Worm (Caenorhabditis elegans) whole organism, L2 larva: ENCODE results near the gene lact-1.
A peak's percentile ranks its signal among the peaks of the same experiment; 100 is the strongest.

Source experiments
- F13H6.1 ChIP-seq: sonication (generic microtip); optimal IDR thresholded peaks from 2 replicates; lab custom pipeline; 2016; ENCODE audit warnings: missing genetic modification characterization, missing compliant biosample characterization
- Y55F3AM.14 ChIP-seq: fragments of 200-800 bp; sonication (Bioruptor generic); optimal IDR thresholded peaks from 2 replicates; lab custom pipeline; 2018; ENCODE audit warnings: mild to moderate bottlenecking, missing genetic modification characterization, missing compliant biosample characterization
- ZK546.5 ChIP-seq: sonication (generic microtip); optimal IDR thresholded peaks from 2 replicates; lab custom pipeline; 2017; ENCODE audit warnings: missing biosample characterization, missing genetic modification characterization
- alr-1 ChIP-seq: fragments of 150-350 bp; optimal IDR thresholded peaks from 2 replicates; lab custom pipeline; 2014; ENCODE audit warnings: missing biosample characterization, missing genetic modification characterization
- ama-1 ChIP-seq: fragments of 150-350 bp; optimal IDR thresholded peaks from 2 replicates; lab custom pipeline; 2018; ENCODE audit warnings: inconsistent platforms
- blmp-1 ChIP-seq: sonication (generic microtip); optimal IDR thresholded peaks from 2 replicates; lab custom pipeline; 2017; ENCODE audit warnings: missing genetic modification characterization, mild to moderate bottlenecking, missing compliant biosample characterization, antibody characterized with exemption, moderate library complexity; ENCODE audit not compliant: insufficient read depth
- ceh-16 ChIP-seq: fragments of 150-350 bp; optimal IDR thresholded peaks from 2 replicates; lab custom pipeline; 2014; ENCODE audit warnings: missing biosample characterization, missing genetic modification characterization
- crh-2 ChIP-seq: sonication (generic microtip); optimal IDR thresholded peaks from 2 replicates; lab custom pipeline; 2017; ENCODE audit warnings: missing biosample characterization, missing genetic modification characterization
- dmd-4 ChIP-seq: sonication (generic microtip); optimal IDR thresholded peaks from 2 replicates; lab custom pipeline; 2017; ENCODE audit warnings: missing biosample characterization, missing genetic modification characterization
- egl-27 ChIP-seq: sonication (generic microtip); optimal IDR thresholded peaks from 3 replicates; lab custom pipeline; 2017; ENCODE audit warnings: missing biosample characterization, missing genetic modification reagents, missing genetic modification characterization
- elt-1 ChIP-seq: fragments of 150-350 bp; optimal IDR thresholded peaks from 2 replicates; lab custom pipeline; 2014; ENCODE audit warnings: missing biosample characterization, missing genetic modification characterization
- elt-3 ChIP-seq: sonication (generic microtip); optimal IDR thresholded peaks from 2 replicates; lab custom pipeline; 2017; ENCODE audit warnings: missing biosample characterization, missing genetic modification characterization
- fos-1 ChIP-seq: fragments of 150-350 bp; optimal IDR thresholded peaks from 2 replicates; lab custom pipeline; 2014; ENCODE audit warnings: missing biosample characterization, missing genetic modification characterization
- lin-11 ChIP-seq: fragments of 150-350 bp; sonication (generic microtip); optimal IDR thresholded peaks from 2 replicates; lab custom pipeline; 2014; ENCODE audit warnings: missing biosample characterization, missing genetic modification characterization, inconsistent platforms, mixed read lengths
- mab-5 ChIP-seq: fragments of 150-350 bp; optimal IDR thresholded peaks from 2 replicates; lab custom pipeline; 2014; ENCODE audit warnings: missing biosample characterization, missing genetic modification characterization
- mbf-1 ChIP-seq: sonication (generic microtip); optimal IDR thresholded peaks from 2 replicates; lab custom pipeline; 2017; ENCODE audit warnings: missing biosample characterization, missing genetic modification characterization
- mdl-1 ChIP-seq, 2 experiments: fragments of 150-350 bp in 1 of 2; sonication (generic microtip) in 1 of 2; optimal IDR thresholded peaks; 2 replicates each; lab custom pipeline; 2017; ENCODE audit warnings: missing biosample characterization in 2 of 2, missing genetic modification characterization in 2 of 2
- nhr-10 ChIP-seq: sonication (generic microtip); optimal IDR thresholded peaks from 2 replicates; lab custom pipeline; 2017; ENCODE audit warnings: missing biosample characterization, missing genetic modification characterization
- nhr-12 ChIP-seq: fragments of 150-350 bp; optimal IDR thresholded peaks from 2 replicates; lab custom pipeline; 2014; ENCODE audit warnings: missing biosample characterization, missing genetic modification characterization
- nhr-129 ChIP-seq: fragments of 150-350 bp; optimal IDR thresholded peaks from 2 replicates; lab custom pipeline; 2014; ENCODE audit warnings: missing biosample characterization, missing genetic modification characterization
- nhr-21 ChIP-seq: fragments of 150-350 bp; optimal IDR thresholded peaks from 2 replicates; lab custom pipeline; 2014; ENCODE audit warnings: missing biosample characterization, missing genetic modification characterization
- nhr-23 ChIP-seq: fragments of 150-350 bp; optimal IDR thresholded peaks from 2 replicates; lab custom pipeline; 2014; ENCODE audit warnings: missing biosample characterization, missing genetic modification reagents, missing genetic modification characterization
- nhr-237 ChIP-seq: fragments of 150-350 bp; optimal IDR thresholded peaks from 2 replicates; lab custom pipeline; 2014; ENCODE audit warnings: missing biosample characterization, missing genetic modification characterization
- nhr-6 ChIP-seq: fragments of 150-350 bp; optimal IDR thresholded peaks from 2 replicates; lab custom pipeline; 2014; ENCODE audit warnings: missing biosample characterization, missing genetic modification characterization
- nhr-77 ChIP-seq: fragments of 150-350 bp; optimal IDR thresholded peaks from 2 replicates; lab custom pipeline; 2014; ENCODE audit warnings: missing biosample characterization, missing genetic modification characterization
- skn-1 ChIP-seq: sonication (generic microtip); optimal IDR thresholded peaks from 2 replicates; lab custom pipeline; 2017; ENCODE audit warnings: missing biosample characterization, missing genetic modification characterization
- sma-3 ChIP-seq: sonication (generic microtip); optimal IDR thresholded peaks from 2 replicates; lab custom pipeline; 2016; ENCODE audit warnings: missing genetic modification reagents, missing genetic modification characterization, missing compliant biosample characterization
- zag-1 ChIP-seq: fragments of 150-350 bp; optimal IDR thresholded peaks from 2 replicates; lab custom pipeline; 2014; ENCODE audit warnings: missing biosample characterization, missing genetic modification characterization
- ztf-11 ChIP-seq: sonication (generic microtip); optimal IDR thresholded peaks from 2 replicates; lab custom pipeline; 2017; ENCODE audit warnings: missing biosample characterization, missing genetic modification characterization

The lact-1 gene

DNA sequence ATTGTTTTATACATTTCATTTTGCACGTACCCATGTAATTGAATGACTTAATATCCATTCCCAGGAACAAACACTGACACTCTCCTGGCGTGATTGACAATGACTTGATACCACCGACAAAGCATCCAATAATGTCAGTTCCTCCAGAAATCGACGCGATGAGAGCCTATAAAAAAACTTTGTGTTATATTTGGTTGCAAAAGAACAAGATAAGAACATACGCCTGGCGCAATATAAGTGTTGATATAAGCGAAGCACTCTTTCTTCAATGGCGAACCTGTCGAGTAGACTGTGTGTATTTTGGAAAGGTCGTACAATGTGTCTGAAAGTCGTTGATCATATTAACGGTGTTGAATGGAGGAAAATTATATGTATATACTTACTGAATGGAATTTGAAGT lies 42.9 kb upstream of the lact-1 start:
- TF ChIP-seq egl-27 (tag; lab: Kevin White, UChicago), result no peak
- no peak for TF ChIP-seq ceh-16 (tag; lab: Kevin White, UChicago)
- TF ChIP-seq nhr-12 (tag; lab: Kevin White, UChicago), result no peak
- peak; percentile 10 for TF ChIP-seq fos-1 (tag; lab: Kevin White, UChicago)

DNA sequence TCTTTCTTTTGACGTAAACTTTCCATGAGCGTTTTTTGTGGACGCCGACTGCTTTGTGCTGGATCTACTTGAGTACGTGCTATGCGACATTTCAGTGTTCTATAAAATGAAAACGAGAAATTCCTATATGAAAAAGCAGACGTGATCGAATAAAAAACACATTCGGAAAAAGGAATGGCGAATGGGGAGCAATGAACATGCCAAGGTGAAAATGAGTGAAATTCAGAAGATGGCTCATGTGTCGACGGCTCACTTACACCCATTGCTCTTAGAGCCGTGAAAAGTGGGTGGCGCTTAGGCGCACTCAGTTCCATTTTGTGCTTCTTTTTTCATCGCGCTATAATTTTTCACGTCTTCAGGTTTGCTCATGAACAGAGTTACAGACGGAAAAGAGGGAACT lies 38.5 kb upstream of the lact-1 start, which contains the start of gene K03A1.4:
K03A1.4 (minus strand) TSS at position 101 of the 400 bp plus-strand sequence.
- TF ChIP-seq nhr-12 (tag; lab: Kevin White, UChicago) (no peak), dmd-4 (tag; lab: Kevin White, UChicago) (no peak), blmp-1 (no peak), elt-3 (tag; lab: Kevin White, UChicago) (no peak)
- TF ChIP-seq, all 48 proteins: peak for 0

DNA sequence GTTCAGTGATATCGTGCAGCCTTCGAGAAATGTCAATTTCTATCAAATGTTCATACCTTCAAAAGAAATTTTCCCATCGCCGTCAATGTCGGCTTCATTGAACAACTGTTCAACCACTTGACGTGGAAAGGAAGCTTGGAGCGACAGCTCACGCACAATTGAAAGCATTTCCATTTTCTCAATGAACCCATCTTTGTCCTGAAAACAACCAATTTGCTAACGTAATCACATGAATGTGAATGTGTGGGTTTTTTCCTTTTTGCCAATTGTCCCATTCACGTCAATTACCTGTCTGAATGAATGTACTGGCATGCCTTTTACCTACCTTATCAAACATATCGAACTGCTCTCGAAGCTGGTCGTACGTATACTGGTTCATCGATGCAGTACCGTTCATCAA lies 36.1 kb upstream of the lact-1 start:
- TF ChIP-seq nhr-23 (tag; lab: Kevin White, UChicago), result no peak
- no peak for TF ChIP-seq nhr-21 (tag; lab: Kevin White, UChicago)
- TF ChIP-seq Y55F3AM.14 (GFP tag; lab: Kevin White, UChicago), result no peak
- TF ChIP-seq egl-27 (tag; lab: Kevin White, UChicago), result no peak
- no peak for TF ChIP-seq zag-1 (tag; lab: Kevin White, UChicago)

DNA sequence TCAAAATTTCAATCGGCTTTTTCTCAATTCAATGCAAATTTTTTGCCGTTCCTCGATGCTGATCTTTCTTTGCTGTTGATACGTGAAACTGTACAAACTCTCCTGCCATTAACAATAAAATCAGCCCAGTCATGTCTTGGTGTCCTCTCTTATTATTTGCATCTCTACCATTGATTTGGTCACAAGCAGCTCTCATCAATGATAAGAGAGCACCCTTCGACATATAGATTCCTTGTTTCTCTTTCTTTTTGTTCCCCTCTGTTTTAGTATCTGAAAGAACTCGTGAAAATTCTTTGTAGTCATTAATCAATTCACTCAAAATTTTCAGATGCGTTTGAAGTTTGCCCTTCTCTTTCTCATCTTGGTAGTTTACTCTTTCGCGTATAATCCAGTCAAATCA lies 31.6 kb upstream of the lact-1 start, which contains the start of gene lron-7:
lron-7 (plus strand) TSS at position 323 of the 400 bp plus-strand sequence.
- TF ChIP-seq fos-1 (tag; lab: Kevin White, UChicago) (peak; percentile 40), lin-11 (tag; lab: Kevin White, UChicago) (no peak), F13H6.1 (tag; lab: Kevin White, UChicago) (no peak), skn-1 (tag; lab: Kevin White, UChicago) (no peak), dmd-4 (tag; lab: Kevin White, UChicago) (no peak), ZK546.5 (tag; lab: Kevin White, UChicago) (no peak), nhr-77 (tag; lab: Kevin White, UChicago) (no peak), sma-3 (GFP tag; lab: Kevin White, UChicago) (no peak), crh-2 (peak; percentile 38)

DNA sequence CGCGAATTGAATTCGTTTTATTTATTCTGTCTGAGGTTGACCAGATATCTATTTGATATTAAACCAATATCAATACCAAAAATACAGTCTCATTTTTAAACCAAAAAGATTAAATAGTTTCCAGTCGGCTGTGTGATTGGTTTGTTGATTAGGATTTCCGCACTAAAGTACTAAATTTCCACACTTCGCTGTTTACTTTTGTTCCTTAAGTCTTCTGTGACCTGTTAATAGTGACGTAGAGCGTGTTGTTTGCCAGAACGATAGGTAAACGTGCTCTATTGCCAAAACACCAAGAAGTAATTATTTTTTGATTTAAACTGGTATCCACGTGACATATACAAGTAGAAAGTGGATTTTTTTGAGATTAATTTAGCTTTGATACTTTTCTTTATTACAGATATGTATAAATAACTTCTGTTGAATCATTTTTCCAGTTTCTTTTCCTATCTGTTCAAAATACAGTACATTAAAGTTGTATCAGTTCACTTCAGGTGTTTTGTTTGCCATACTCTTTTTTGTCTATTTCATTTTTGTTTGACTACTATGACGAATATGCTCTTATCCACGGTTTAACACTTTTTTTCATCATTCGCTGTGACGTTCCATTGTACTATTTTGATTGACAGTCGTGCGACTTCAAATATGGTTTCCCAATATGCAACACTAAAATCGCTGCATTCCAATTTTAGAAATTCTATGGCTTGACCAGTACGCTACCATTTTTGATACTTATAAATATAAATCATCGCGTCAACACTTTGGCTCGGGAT lies 30.9 kb upstream of the lact-1 start:
- TF ChIP-seq nhr-129 (tag; lab: Kevin White, UChicago) (peak; percentile 11), nhr-6 (no peak), F13H6.1 (tag; lab: Kevin White, UChicago) (peak; percentile 7)
- TF ChIP-seq, all 48 proteins: peak for 2

DNA sequence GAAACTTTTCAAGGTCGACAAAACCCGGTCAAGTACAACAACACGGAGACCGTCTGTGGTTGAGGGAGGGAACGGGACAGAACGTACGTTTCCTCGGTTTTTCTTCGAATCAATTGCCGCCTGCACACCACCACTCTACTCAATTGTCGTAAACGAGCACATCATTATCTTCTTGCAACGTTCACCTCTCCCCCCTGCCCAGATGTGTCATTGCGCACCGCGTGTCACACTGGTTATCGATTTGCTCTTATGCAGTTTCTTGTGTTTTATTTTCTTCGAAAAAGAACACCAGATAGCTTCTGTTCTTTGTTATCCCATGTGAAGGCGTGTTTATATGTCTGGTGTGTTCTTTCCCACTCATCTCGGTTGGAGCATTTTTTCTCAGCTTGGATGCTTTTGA lies 29.4 kb upstream of the lact-1 start:
- TF ChIP-seq ZK546.5 (tag; lab: Kevin White, UChicago) (no peak), nhr-237 (tag; lab: Kevin White, UChicago) (no peak), mbf-1 (no peak), sma-3 (GFP tag; lab: Kevin White, UChicago) (no peak), egl-27 (tag; lab: Kevin White, UChicago) (no peak), fos-1 (tag; lab: Kevin White, UChicago) (no peak), elt-1 (no peak), F13H6.1 (tag; lab: Kevin White, UChicago) (no peak), mdl-1 (tag; optimal IDR thresholded peaks at IDR 0.05; lab: Kevin White, UChicago) (no peak), ama-1 (no peak), crh-2 (no peak), nhr-23 (tag; lab: Kevin White, UChicago) (no peak), ztf-11 (no peak), zag-1 (tag; lab: Kevin White, UChicago) (no peak), mab-5 (tag; lab: Kevin White, UChicago) (no peak), alr-1 (no peak), nhr-10 (tag; lab: Kevin White, UChicago) (no peak), nhr-129 (tag; lab: Kevin White, UChicago) (no peak)
